Worm (Caenorhabditis elegans): Measurements from ENCODE around the gene vps-60.
"Not testable (repeated sequence)": the region's sequence is repeated elsewhere in the genome, so short reads cannot be mapped to it uniquely, and the experiment has no call there.

vps-60 gene

ce11 chrV:8594105-8594964 lies 11.6 kb downstream of the vps-60 start, which contains the start of gene tag-196:
tag-196 (plus strand) TSS chrV:8594914.
- no peak for TF ChIP-seq unc-62 (GFP tag; optimal IDR thresholded peaks at IDR 0.05)

ce11 chrV:8592691-8593307 lies 13.1 kb downstream of the vps-60 start:
- TF ChIP-seq unc-62 (GFP tag; optimal IDR thresholded peaks at IDR 0.05) = no peak

- TF ChIP-seq unc-62 (GFP tag; optimal IDR thresholded peaks at IDR 0.05) = no peak
Measured at ce11 chrV:8588079-8588478, 17.8 kb downstream of the vps-60 start, which contains the start of gene C10B5.3. C10B5.3 (minus strand) TSS chrV:8588179.

- no peak for TF ChIP-seq unc-62 (GFP tag; optimal IDR thresholded peaks at IDR 0.05)
Measured at ce11 chrV:8586920-8587319, 19.0 kb downstream of the vps-60 start.

- TF ChIP-seq unc-62 (GFP tag; optimal IDR thresholded peaks at IDR 0.05) = no peak
Measured at ce11 chrV:8586472-8586871, 19.5 kb downstream of the vps-60 start.

- no peak for TF ChIP-seq unc-62 (GFP tag; optimal IDR thresholded peaks at IDR 0.05)
Measured at ce11 chrV:8580961-8581360, 25.0 kb downstream of the vps-60 start, which contains the start of gene C10B5.1. C10B5.1 (plus strand) TSS chrV:8581261.

ce11 chrV:8574762-8575161 lies 31.2 kb downstream of the vps-60 start, which contains the start of gene F25G6.1:
F25G6.1 (plus strand) TSS chrV:8575062.
- TF ChIP-seq unc-62 (GFP tag; optimal IDR thresholded peaks at IDR 0.05) = not testable (repeated sequence)

- TF ChIP-seq unc-62 (GFP tag; optimal IDR thresholded peaks at IDR 0.05) = no peak
Measured at ce11 chrV:8569841-8570361, 36.0 kb downstream of the vps-60 start, which contains the start of the genes F25G6.9 and symk-1. F25G6.9 (minus strand) TSS chrV:8570000. symk-1 (plus strand) TSS chrV:8570311.

- TF ChIP-seq unc-62 (GFP tag; optimal IDR thresholded peaks at IDR 0.05) = no peak
Measured at ce11 chrV:8569172-8569571, 36.8 kb downstream of the vps-60 start.

- no peak for TF ChIP-seq unc-62 (GFP tag; optimal IDR thresholded peaks at IDR 0.05)
Measured at ce11 chrV:8565075-8565474, 40.9 kb downstream of the vps-60 start, which contains the start of gene F25G6.8. F25G6.8 (minus strand) TSS chrV:8565175.

ce11 chrV:8560916-8561315 lies 45.0 kb downstream of the vps-60 start, which contains the start of gene acr-16:
acr-16 (plus strand) TSS chrV:8561216.
- TF ChIP-seq unc-62 (GFP tag; optimal IDR thresholded peaks at IDR 0.05) = no peak

ce11 chrV:8555955-8556354 lies 50.0 kb downstream of the vps-60 start:
- no peak for TF ChIP-seq unc-62 (GFP tag; optimal IDR thresholded peaks at IDR 0.05)
